Fruit fly (Drosophila melanogaster) whole organism, embryonic: ENCODE data around the gene kat-60L1.

Experiments
- Abd-B ChIP-seq: fragments of 200-800 bp; sonication (Bioruptor generic); optimal IDR thresholded peaks from 2 replicates; lab custom pipeline; 2018; ENCODE audit warnings: missing biosample characterization, mild to moderate bottlenecking, missing genetic modification characterization, moderate library complexity
- CG10267 ChIP-seq: fragments of 200-800 bp; sonication (Bioruptor generic); optimal IDR thresholded peaks from 2 replicates; lab custom pipeline; 2018; ENCODE audit warnings: missing biosample characterization, mild to moderate bottlenecking, missing genetic modification characterization, moderate library complexity
- CG10462 ChIP-seq: fragments of 200-800 bp; sonication (Bioruptor generic); optimal IDR thresholded peaks from 2 replicates; lab custom pipeline; 2016; ENCODE audit warnings: missing biosample characterization, missing genetic modification characterization
- CG12299 ChIP-seq: fragments of 200-800 bp; sonication (Bioruptor generic); optimal IDR thresholded peaks from 2 replicates; lab custom pipeline; 2018; ENCODE audit warnings: missing biosample characterization, mild to moderate bottlenecking, missing genetic modification characterization
- CG1647 ChIP-seq: fragments of 200-800 bp; sonication (Bioruptor generic); optimal IDR thresholded peaks from 3 replicates; lab custom pipeline; 2016; ENCODE audit warnings: missing biosample characterization, missing genetic modification characterization
- CG16813 ChIP-seq: fragments of 200-800 bp; sonication (Bioruptor generic); IDR thresholded peaks from 3 replicates; pipeline ENCODE4 v1.3.6; 2022; ENCODE audit warnings: missing biosample characterization, missing genetic modification characterization; ENCODE audit not compliant: partially characterized antibody
- CG17186 ChIP-seq: fragments of 200-800 bp; sonication (Bioruptor generic); optimal IDR thresholded peaks from 3 replicates; lab custom pipeline; 2017; ENCODE audit warnings: missing biosample characterization, missing genetic modification reagents, missing genetic modification characterization
- CG30431 ChIP-seq: fragments of 200-800 bp; sonication (Bioruptor generic); optimal IDR thresholded peaks from 2 replicates; lab custom pipeline; 2017; ENCODE audit warnings: missing biosample characterization, missing genetic modification characterization
- CG31224 ChIP-seq: fragments of 200-800 bp; sonication (Bioruptor generic); IDR thresholded peaks from 2 replicates; pipeline ENCODE4 v1.3.6; 2022; ENCODE audit warnings: missing biosample characterization, missing genetic modification characterization
- CG33557 ChIP-seq: fragments of 200-800 bp; sonication (Bioruptor generic); optimal IDR thresholded peaks from 2 replicates; lab custom pipeline; 2019; ENCODE audit warnings: missing biosample characterization, mild to moderate bottlenecking, missing genetic modification characterization, moderate library complexity
- CG6175 ChIP-seq: fragments of 200-800 bp; sonication (Bioruptor generic); IDR thresholded peaks from 3 replicates; pipeline ENCODE4 v1.3.6; 2022; ENCODE audit warnings: missing biosample characterization, missing genetic modification characterization
- CG6683 ChIP-seq: fragments of 200-800 bp; sonication (Bioruptor generic); optimal IDR thresholded peaks from 2 replicates; lab custom pipeline; 2017; ENCODE audit warnings: missing biosample characterization, mild to moderate bottlenecking, missing genetic modification characterization, missing genetic modification reagents
- CG8924 ChIP-seq: fragments of 200-800 bp; optimal IDR thresholded peaks from 3 replicates; lab custom pipeline; 2019; ENCODE audit warnings: missing biosample characterization, mild to moderate bottlenecking, missing genetic modification characterization, moderate library complexity
- CG9215 ChIP-seq: fragments of 200-800 bp; sonication (Bioruptor generic); IDR thresholded peaks from 2 replicates; pipeline ENCODE4 v1.3.6; 2022; ENCODE audit warnings: missing biosample characterization, missing genetic modification characterization
- D19B ChIP-seq: fragments of 200-800 bp; sonication (Bioruptor generic); optimal IDR thresholded peaks from 2 replicates; lab custom pipeline; 2017; ENCODE audit warnings: missing biosample characterization, mild to moderate bottlenecking, missing genetic modification characterization
- Deaf1 ChIP-seq: fragments of 200-800 bp; optimal IDR thresholded peaks from 3 replicates; lab custom pipeline; 2019; ENCODE audit warnings: missing biosample characterization, mild to moderate bottlenecking, missing genetic modification characterization, moderate library complexity
- Dek ChIP-seq: fragments of 200-800 bp; sonication (Bioruptor generic); optimal IDR thresholded peaks from 3 replicates; lab custom pipeline; 2019; ENCODE audit warnings: missing biosample characterization, mild to moderate bottlenecking, missing genetic modification characterization, moderate library complexity
- Fer1 ChIP-seq: fragments of 200-800 bp; sonication (Bioruptor generic); optimal IDR thresholded peaks from 2 replicates; lab custom pipeline; 2017; ENCODE audit warnings: missing biosample characterization, mild to moderate bottlenecking, missing genetic modification characterization
- Hr51 ChIP-seq, 2 experiments: fragments of 200-800 bp; sonication (Bioruptor generic); optimal IDR thresholded peaks; 2 replicates in 1 of 2; 3 replicates in 1 of 2; lab custom pipeline; 2016 to 2018; ENCODE audit warnings: missing biosample characterization in 2 of 2, missing genetic modification characterization in 2 of 2, mild to moderate bottlenecking in 1 of 2, moderate library complexity in 1 of 2
- MBD-R2 ChIP-seq: fragments of 200-800 bp; sonication (Bioruptor generic); IDR thresholded peaks from 2 replicates; pipeline ENCODE4 v1.3.6; 2022; ENCODE audit warnings: missing biosample characterization, missing genetic modification characterization
- Mad ChIP-seq: fragments of 200-800 bp; sonication (Bioruptor generic); optimal IDR thresholded peaks from 2 replicates; lab custom pipeline; 2016; ENCODE audit warnings: missing biosample characterization, missing genetic modification characterization
- Mrtf ChIP-seq: fragments of 200-800 bp; sonication (Bioruptor generic); IDR thresholded peaks from 3 replicates; pipeline ENCODE4 v1.3.6; 2022; ENCODE audit warnings: missing biosample characterization, missing genetic modification characterization
- Opbp ChIP-seq: fragments of 200-800 bp; sonication (Bioruptor generic); IDR thresholded peaks from 3 replicates; pipeline ENCODE4 v1.3.6; 2022; ENCODE audit warnings: missing biosample characterization, missing genetic modification characterization; ENCODE audit not compliant: partially characterized antibody
- Pdp1 ChIP-seq, 2 experiments: fragments of 200-800 bp; sonication (Bioruptor generic); optimal IDR thresholded peaks; 3 replicates each; lab custom pipeline; 2016; ENCODE audit warnings: missing biosample characterization in 2 of 2, missing genetic modification characterization in 2 of 2, mild to moderate bottlenecking in 1 of 2, moderate library complexity in 1 of 2
- Rfx ChIP-seq: fragments of 200-800 bp; sonication (Bioruptor generic); IDR thresholded peaks from 2 replicates; pipeline ENCODE4 v1.3.6; 2022; ENCODE audit warnings: missing biosample characterization, missing genetic modification characterization
- Side ChIP-seq: fragments of 200-800 bp; sonication (Bioruptor generic); optimal IDR thresholded peaks from 2 replicates; lab custom pipeline; 2016; ENCODE audit warnings: missing biosample characterization, missing genetic modification characterization
- Sry-δ ChIP-seq: fragments of 200-800 bp; sonication (Bioruptor generic); optimal IDR thresholded peaks from 2 replicates; lab custom pipeline; 2016; ENCODE audit warnings: missing biosample characterization, missing genetic modification characterization
- Stat92E ChIP-seq, 3 experiments: fragments of >200 bp in 2 of 3; fragments of 200-800 bp in 1 of 3; sonication (Bioruptor generic) in 1 of 3; optimal IDR thresholded peaks; 2 replicates each; lab custom pipeline; 2017 to 2019; ENCODE audit warnings: missing biosample characterization in 3 of 3, missing genetic modification characterization in 3 of 3, mild to moderate bottlenecking in 1 of 3, moderate library complexity in 1 of 3
- TFAM ChIP-seq: fragments of 200-800 bp; sonication (Bioruptor generic); optimal IDR thresholded peaks from 2 replicates; lab custom pipeline; 2017; ENCODE audit warnings: missing biosample characterization, missing genetic modification characterization, inconsistent platforms
- ato ChIP-seq: fragments of 200-800 bp; sonication (Bioruptor generic); IDR thresholded peaks from 2 replicates; pipeline ENCODE4 v1.3.6; 2022; ENCODE audit warnings: missing biosample characterization, missing genetic modification characterization; ENCODE audit not compliant: partially characterized antibody
- bsh ChIP-seq, 2 experiments: fragments of 200-800 bp; sonication (Bioruptor generic); optimal IDR thresholded peaks; 2 replicates each; lab custom pipeline; 2017 to 2018; ENCODE audit warnings: mild to moderate bottlenecking in 2 of 2, missing biosample characterization in 2 of 2, missing genetic modification characterization in 2 of 2, moderate library complexity in 1 of 2
- caup ChIP-seq: fragments of 200-800 bp; sonication (Bioruptor generic); optimal IDR thresholded peaks from 3 replicates; lab custom pipeline; 2017; ENCODE audit warnings: missing biosample characterization, mild to moderate bottlenecking, missing genetic modification characterization, moderate library complexity; ENCODE audit not compliant: severe bottlenecking
- croc ChIP-seq: fragments of 200-800 bp; sonication (Bioruptor generic); conservative IDR thresholded peaks from 3 replicates; pipeline ENCODE4 v1.3.6; 2022; ENCODE audit warnings: missing biosample characterization, missing genetic modification characterization
- fd96Cb ChIP-seq: fragments of 200-800 bp; sonication (Bioruptor generic); optimal IDR thresholded peaks from 2 replicates; lab custom pipeline; 2018; ENCODE audit warnings: missing biosample characterization, mild to moderate bottlenecking, missing genetic modification characterization, moderate library complexity
- hb ChIP-seq: fragments of 200-800 bp; sonication (Bioruptor generic); IDR thresholded peaks from 3 replicates; pipeline ENCODE4 v1.3.6; 2022; ENCODE audit warnings: missing biosample characterization, missing genetic modification characterization; ENCODE audit not compliant: partially characterized antibody
- jumu ChIP-seq: fragments of 200-800 bp; sonication (Bioruptor generic); optimal IDR thresholded peaks from 3 replicates; lab custom pipeline; 2016; ENCODE audit warnings: missing biosample characterization, missing genetic modification characterization
- kni ChIP-seq: fragments of 200-800 bp; sonication (Bioruptor generic); optimal IDR thresholded peaks from 3 replicates; lab custom pipeline; 2017; ENCODE audit warnings: mild to moderate bottlenecking, missing biosample characterization, missing genetic modification reagents, missing genetic modification characterization
- lab ChIP-seq: fragments of 200-800 bp; sonication (Bioruptor generic); optimal IDR thresholded peaks from 3 replicates; lab custom pipeline; 2017; ENCODE audit warnings: missing biosample characterization, missing genetic modification characterization, mild to moderate bottlenecking, moderate library complexity, missing genetic modification reagents
- pan ChIP-seq, 4 experiments: fragments of >200 bp in 3 of 4; fragments of 200-800 bp in 1 of 4; sonication (Bioruptor generic) in 1 of 4; optimal IDR thresholded peaks in 3 of 4; IDR thresholded peaks in 1 of 4; 2 replicates each; pipeline versions ENCODE4 v1.3.6 to Lab custom; 2017 to 2022; ENCODE audit warnings: missing biosample characterization in 2 of 4, missing genetic modification characterization in 2 of 4, mixed read lengths in 1 of 4
- pzg ChIP-seq: fragments of 200-800 bp; sonication (Bioruptor generic); optimal IDR thresholded peaks from 3 replicates; lab custom pipeline; 2018; ENCODE audit warnings: missing biosample characterization, mild to moderate bottlenecking, missing genetic modification characterization, moderate library complexity
- schlank ChIP-seq: fragments of 200-800 bp; sonication (Bioruptor generic); optimal IDR thresholded peaks from 2 replicates; lab custom pipeline; 2018; ENCODE audit warnings: missing biosample characterization, mild to moderate bottlenecking, missing genetic modification characterization
- stwl ChIP-seq: fragments of 200-800 bp; sonication (Bioruptor generic); optimal IDR thresholded peaks from 3 replicates; lab custom pipeline; 2018; ENCODE audit warnings: missing biosample characterization, mild to moderate bottlenecking, missing genetic modification characterization, moderate library complexity
- tap ChIP-seq: fragments of 200-800 bp; optimal IDR thresholded peaks from 3 replicates; lab custom pipeline; 2019; ENCODE audit warnings: missing biosample characterization, mild to moderate bottlenecking, missing genetic modification characterization, moderate library complexity
- trem ChIP-seq: fragments of 200-800 bp; optimal IDR thresholded peaks from 3 replicates; lab custom pipeline; 2019; ENCODE audit warnings: missing biosample characterization, mild to moderate bottlenecking, missing genetic modification characterization, moderate library complexity
- wor ChIP-seq: fragments of 200-800 bp; sonication (Bioruptor generic); IDR thresholded peaks from 2 replicates; pipeline ENCODE4 v1.3.6; 2022; ENCODE audit warnings: missing biosample characterization, missing genetic modification characterization

The kat-60L1 gene

dm6 chr3R:5789025-5789953, 7.7 kb downstream of the kat-60L1 start, which contains the start of the genes Hat1 and Rpn5 (continued):
- peak; percentile 30 for TF ChIP-seq trem (tag; lab: Kevin White, UChicago)
- peak; percentile 85 for TF ChIP-seq Sry-δ
- peak; percentile 66 to 76 for TF ChIP-seq Hr51 (GFP tag; optimal IDR thresholded peaks at IDR 0.05; lab: Kevin White, UChicago)
- peak; percentile 79 for TF ChIP-seq CG9215 (GFP tag; lab: Robert Waterston, UW)
- peak; percentile 73 for TF ChIP-seq Dek (tag; lab: Kevin White, UChicago)
- no peak for TF ChIP-seq kni (GFP tag; lab: Kevin White, UChicago)
- TF ChIP-seq pan (optimal IDR thresholded peaks at IDR 0.05; lab: Kevin White, UChicago), result no peak
- TF ChIP-seq pan (GFP tag; optimal IDR thresholded peaks at IDR 0.05 in 1 of 2, IDR thresholded peaks at IDR 0.05 in 1 of 2), result peak in 1 of 2 experiments; percentile 31
- TF ChIP-seq CG6175 (GFP tag; lab: Robert Waterston, UW), result no peak
- peak; percentile 98 for TF ChIP-seq Opbp (GFP tag; lab: Robert Waterston, UW)
- TF ChIP-seq Pdp1 (GFP tag; optimal IDR thresholded peaks at IDR 0.05; lab: Kevin White, UChicago), result peak; percentile 89 to 94
- peak; percentile 83 for TF ChIP-seq lab (GFP tag; lab: Kevin White, UChicago)
- TF ChIP-seq ato (GFP tag; lab: Robert Waterston, UW), result 0 out of 2 replicates have a peak, but pooled peaks have one; percentile 13
- peak; percentile 85 for TF ChIP-seq MBD-R2
- TF ChIP-seq CG31224 (GFP tag; lab: Robert Waterston, UW), result peak; percentile 58
- peak; percentile 27 for TF ChIP-seq schlank (tag; lab: Kevin White, UChicago)
- TF ChIP-seq tap, result peak; percentile 35
- peak; percentile 88 for TF ChIP-seq CG1647 (GFP tag; lab: Kevin White, UChicago)
- TF ChIP-seq CG8924 (tag; lab: Kevin White, UChicago), result peak; percentile 60
- peak; percentile 58; the same call in 1 of the 2 replicates for TF ChIP-seq wor (GFP tag; lab: Robert Waterston, UW)
- peak; percentile 37 for TF ChIP-seq Deaf1 (tag; lab: Kevin White, UChicago)
- TF ChIP-seq fd96Cb (tag; lab: Kevin White, UChicago), result peak; percentile 67
- TF ChIP-seq bsh (GFP tag; optimal IDR thresholded peaks at IDR 0.05; lab: Kevin White, UChicago), result peak; percentile 11 to 60
- no peak for TF ChIP-seq Mrtf
- peak; percentile 87 for TF ChIP-seq jumu (GFP tag; lab: Kevin White, UChicago)
- TF ChIP-seq CG12299, result peak; percentile 26
- TF ChIP-seq hb (GFP tag; lab: Robert Waterston, UW), result peak; percentile 63; the same call in 2 of the 3 replicates
- peak; percentile 21; the same call in 1 of the 3 replicates for TF ChIP-seq croc
- TF ChIP-seq CG16813 (GFP tag; lab: Robert Waterston, UW), result peak; percentile 78
- peak; percentile 82 for TF ChIP-seq stwl
- TF ChIP-seq TFAM (GFP tag; lab: Kevin White, UChicago), result peak; percentile 22
- peak; percentile 27 for TF ChIP-seq CG6683 (GFP tag; lab: Kevin White, UChicago)
- peak; percentile 90 for TF ChIP-seq Side (GFP tag; lab: Kevin White, UChicago)
- TF ChIP-seq CG10462 (GFP tag; lab: Kevin White, UChicago), result peak; percentile 23
- TF ChIP-seq Abd-B, result peak; percentile 85
- TF ChIP-seq CG33557 (GFP tag; lab: Kevin White, UChicago), result peak; percentile 56
- peak; percentile 78 for TF ChIP-seq caup (GFP tag; lab: Kevin White, UChicago)
- peak; percentile 58 for TF ChIP-seq pzg
- TF ChIP-seq Fer1 (GFP tag; lab: Kevin White, UChicago), result peak; percentile 52
- peak; percentile 60 for TF ChIP-seq D19B (GFP tag; lab: Kevin White, UChicago)
- TF ChIP-seq Mad (GFP tag; lab: Kevin White, UChicago), result peak; percentile 88
- TF ChIP-seq CG17186 (GFP tag; lab: Kevin White, UChicago), result peak; percentile 57
- peak in 1 of 3 experiments; percentile 25 for TF ChIP-seq Stat92E (GFP tag; optimal IDR thresholded peaks at IDR 0.05; lab: Kevin White, UChicago)
- peak; percentile 97 for TF ChIP-seq CG10267
- peak; percentile 83 for TF ChIP-seq Rfx (GFP tag; lab: Robert Waterston, UW)
- peak; percentile 67 for TF ChIP-seq CG30431
